Fruit fly (Drosophila melanogaster) whole organism, wandering third instar larva: ENCODE measurements around the gene Ref1.

Experiments used
- Abd-B ChIP-seq: fragments of >200 bp; optimal IDR thresholded peaks from 2 replicates; lab custom pipeline; 2017; ENCODE audit warnings: missing biosample characterization, missing genetic modification characterization
- CG32264 ChIP-seq: fragments of 200-800 bp; sonication (Bioruptor generic); optimal IDR thresholded peaks from 2 replicates; lab custom pipeline; 2016; ENCODE audit warnings: missing biosample characterization, missing genetic modification characterization
- CrebA ChIP-seq: fragments of 200-800 bp; sonication (Bioruptor generic); optimal IDR thresholded peaks from 2 replicates; lab custom pipeline; 2016; ENCODE audit warnings: missing biosample characterization, mild to moderate bottlenecking, missing genetic modification characterization, borderline replicate concordance
- Dfd ChIP-seq: fragments of >200 bp; optimal IDR thresholded peaks from 2 replicates; lab custom pipeline; 2017; ENCODE audit warnings: missing biosample characterization, missing genetic modification characterization
- Dif ChIP-seq: fragments of 200-275, 200-300 bp; sonication (Bioruptor generic); optimal IDR thresholded peaks from 2 replicates; lab custom pipeline; 2018; ENCODE audit warnings: missing biosample characterization, missing genetic modification characterization; ENCODE audit not compliant: partially characterized antibody
- GATAd ChIP-seq: sonication (Bioruptor generic); optimal IDR thresholded peaks from 2 replicates; lab custom pipeline; 2016; ENCODE audit warnings: missing biosample characterization, missing genetic modification characterization
- HLH106 ChIP-seq: fragments of 200-800 bp; optimal IDR thresholded peaks from 3 replicates; lab custom pipeline; 2019; ENCODE audit warnings: missing biosample characterization, mild to moderate bottlenecking, missing genetic modification characterization, moderate library complexity
- Hr83 ChIP-seq: fragments of 200-300 bp; sonication (Bioruptor generic); optimal IDR thresholded peaks from 2 replicates; lab custom pipeline; 2016; ENCODE audit warnings: missing biosample characterization, mild to moderate bottlenecking, missing genetic modification characterization, moderate library complexity; ENCODE audit not compliant: poor library complexity, severe bottlenecking
- Jra ChIP-seq: sonication (Bioruptor generic); optimal IDR thresholded peaks from 2 replicates; lab custom pipeline; 2016; ENCODE audit warnings: missing biosample characterization, missing genetic modification characterization
- Mio ChIP-seq: sonication (Bioruptor generic); optimal IDR thresholded peaks from 2 replicates; lab custom pipeline; 2016; ENCODE audit warnings: missing biosample characterization, missing genetic modification characterization
- Myc ChIP-seq: fragments of >200 bp; optimal IDR thresholded peaks from 2 replicates; lab custom pipeline; 2017
- N ChIP-seq: fragments of >200 bp; optimal IDR thresholded peaks from 2 replicates; lab custom pipeline; 2018; ENCODE audit warnings: missing biosample characterization, missing external identifiers, missing genetic modification characterization
- Rel ChIP-seq, 2 experiments: fragments of 200-800 bp; sonication (Bioruptor generic) in 1 of 2; optimal IDR thresholded peaks; 2 replicates in 1 of 2; 3 replicates in 1 of 2; lab custom pipeline; 2016 to 2019; ENCODE audit warnings: mild to moderate bottlenecking in 2 of 2, missing biosample characterization in 2 of 2, missing genetic modification characterization in 2 of 2, moderate library complexity in 1 of 2
- Sp1 ChIP-seq: fragments of 200-800 bp; sonication (Bioruptor generic); optimal IDR thresholded peaks from 3 replicates; lab custom pipeline; 2019; ENCODE audit warnings: missing biosample characterization, mild to moderate bottlenecking, missing genetic modification characterization, moderate library complexity
- Vsx2 ChIP-seq: fragments of 200-300, 225-300 bp; sonication (Bioruptor generic); optimal IDR thresholded peaks from 2 replicates; lab custom pipeline; 2018; ENCODE audit warnings: missing biosample characterization, missing genetic modification characterization; ENCODE audit not compliant: partially characterized antibody
- br ChIP-seq: fragments of 200-800 bp; sonication (Bioruptor generic); optimal IDR thresholded peaks from 2 replicates; lab custom pipeline; 2016; ENCODE audit warnings: missing biosample characterization, missing genetic modification characterization
- brk ChIP-seq: fragments of 200-800 bp; sonication (Bioruptor generic); optimal IDR thresholded peaks from 2 replicates; lab custom pipeline; 2016; ENCODE audit warnings: missing biosample characterization, mild to moderate bottlenecking, missing genetic modification characterization
- dl ChIP-seq, 2 experiments: fragments of 175-275, 200-275 bp in 1 of 2; fragments of 200-275 bp in 1 of 2; sonication (Bioruptor generic); optimal IDR thresholded peaks; lab custom pipeline; 2018; ENCODE audit warnings: mild to moderate bottlenecking in 2 of 2, missing biosample characterization in 2 of 2, missing genetic modification characterization in 2 of 2, moderate library complexity in 2 of 2; ENCODE audit not compliant: partially characterized antibody in 2 of 2, insufficient read depth in 1 of 2
- dsf ChIP-seq: sonication (Bioruptor generic); optimal IDR thresholded peaks from 2 replicates; lab custom pipeline; 2016; ENCODE audit warnings: missing biosample characterization, missing genetic modification characterization, borderline replicate concordance
- ey ChIP-seq: fragments of 200-800 bp; sonication (Bioruptor generic); optimal IDR thresholded peaks from 2 replicates; lab custom pipeline; 2016; ENCODE audit warnings: missing biosample characterization, missing genetic modification characterization
- foxo ChIP-seq, 2 experiments: fragments of 200-800 bp; sonication (Bioruptor generic); optimal IDR thresholded peaks; 2 replicates in 1 of 2; 3 replicates in 1 of 2; lab custom pipeline; 2016 to 2017; ENCODE audit warnings: missing biosample characterization in 2 of 2, missing genetic modification characterization in 2 of 2
- lola ChIP-seq: fragments of >200 bp; optimal IDR thresholded peaks from 2 replicates; lab custom pipeline; 2017; ENCODE audit warnings: missing biosample characterization, missing genetic modification characterization
- pan ChIP-seq: fragments of >200 bp; optimal IDR thresholded peaks from 2 replicates; lab custom pipeline; 2017
- psq ChIP-seq: fragments of 200-800 bp; sonication (Bioruptor generic); optimal IDR thresholded peaks from 3 replicates; lab custom pipeline; 2017; ENCODE audit warnings: missing biosample characterization, mild to moderate bottlenecking, missing genetic modification characterization, moderate library complexity
- rgr ChIP-seq: fragments of 200-800 bp; sonication (Bioruptor generic); optimal IDR thresholded peaks from 3 replicates; lab custom pipeline; 2016; ENCODE audit warnings: missing biosample characterization, mild to moderate bottlenecking, missing genetic modification characterization
- sage ChIP-seq: fragments of 200-800 bp; sonication (Bioruptor generic); optimal IDR thresholded peaks from 2 replicates; lab custom pipeline; 2016; ENCODE audit warnings: missing biosample characterization, mild to moderate bottlenecking, missing genetic modification characterization
- sv ChIP-seq: fragments of 200-800 bp; sonication (Bioruptor generic); optimal IDR thresholded peaks from 3 replicates; lab custom pipeline; 2016; ENCODE audit warnings: missing biosample characterization, missing genetic modification characterization
- tai ChIP-seq: sonication (Bioruptor generic); optimal IDR thresholded peaks from 2 replicates; lab custom pipeline; 2016; ENCODE audit warnings: missing biosample characterization, missing genetic modification characterization
- woc ChIP-seq: sonication (Bioruptor generic); optimal IDR thresholded peaks from 2 replicates; lab custom pipeline; 2016; ENCODE audit warnings: missing biosample characterization, mild to moderate bottlenecking, missing genetic modification characterization

Ref1 gene

DNA sequence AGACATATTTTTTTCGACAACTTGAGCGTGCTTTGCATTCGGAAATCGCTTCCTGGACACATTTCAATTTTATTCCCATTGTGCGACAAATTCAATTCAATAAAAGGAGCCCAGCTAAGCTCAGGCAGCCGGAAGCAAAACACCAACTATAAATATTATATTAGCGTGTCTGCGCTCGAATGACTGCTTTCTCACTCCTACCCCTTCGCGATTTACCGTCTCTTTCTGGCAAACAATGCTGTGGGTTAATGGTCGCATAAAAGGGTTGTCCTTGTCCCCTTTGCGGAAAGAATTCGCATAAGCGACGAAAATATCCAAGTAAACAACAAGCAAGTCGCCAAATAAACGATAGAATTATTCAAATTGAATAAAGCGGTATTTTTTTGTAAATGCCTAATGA is 24.1 kb upstream of the Ref1 start:
- TF ChIP-seq sv (GFP tag; lab: Kevin White, UChicago) (no peak), Myc (lab: Kevin White, UChicago) (no peak), Jra (GFP tag; lab: Kevin White, UChicago) (no peak)

- TF ChIP-seq CrebA (GFP tag; lab: Kevin White, UChicago) (no peak), CG32264 (no peak), sage (GFP tag; lab: Kevin White, UChicago) (peak; percentile 45), Dfd (GFP tag; lab: Kevin White, UChicago) (peak; percentile 23), sv (GFP tag; lab: Kevin White, UChicago) (no peak), Dif (peak; percentile 72), dl (GFP tag; optimal IDR thresholded peaks at IDR 0.05; lab: Kevin White, UChicago; ENCODE audit: insufficient read depth in 1 of 2, partially characterized antibody in 2 of 2) (peak in 1 of 2 experiments; percentile 79), psq (peak; percentile 23), tai (no peak), woc (GFP tag; lab: Kevin White, UChicago) (peak; percentile 2), pan (lab: Kevin White, UChicago) (no peak), Vsx2 (peak; percentile 11), Rel (GFP tag; optimal IDR thresholded peaks at IDR 0.05; lab: Kevin White, UChicago) (no peak), Rel (tag; optimal IDR thresholded peaks at IDR 0.05; lab: Kevin White, UChicago) (peak; percentile 0), Abd-B (GFP tag; lab: Kevin White, UChicago) (no peak), rgr (no peak)
Measured at dm6 chr3R:7102853-7103833, 23.0 kb upstream of the Ref1 start.

DNA sequence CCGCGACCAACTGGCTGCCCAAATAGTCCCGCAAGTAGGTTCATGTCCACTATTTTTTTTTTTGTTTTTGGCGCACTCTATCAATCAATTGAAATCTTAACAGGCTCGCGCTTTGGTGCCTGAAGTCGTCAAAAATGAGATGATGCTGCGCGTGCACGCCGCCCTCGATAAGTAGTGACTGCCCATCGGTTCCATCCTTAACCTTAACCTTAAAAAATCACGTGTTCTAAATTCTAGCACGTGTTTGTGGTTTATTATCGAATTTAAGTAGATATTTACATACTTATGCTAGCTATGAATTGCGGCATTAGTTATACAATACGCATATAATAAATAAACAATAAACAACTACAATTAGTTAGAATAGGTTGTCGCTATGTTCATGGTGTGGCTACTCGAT is 14.2 kb upstream of the Ref1 start:
- TF ChIP-seq Myc (lab: Kevin White, UChicago) = peak; percentile 52
- TF ChIP-seq psq = no peak

dm6 chr3R:7093592-7093991 is 13.4 kb upstream of the Ref1 start:
- peak; percentile 46 for TF ChIP-seq HLH106 (tag; lab: Kevin White, UChicago)
- peak; percentile 10 for TF ChIP-seq woc (GFP tag; lab: Kevin White, UChicago)
- TF ChIP-seq Hr83 = peak; percentile 11
- TF ChIP-seq br (GFP tag; lab: Kevin White, UChicago) = no peak
- peak in 1 of 2 experiments; percentile 18 for TF ChIP-seq foxo (GFP tag; optimal IDR thresholded peaks at IDR 0.05; lab: Kevin White, UChicago)
- TF ChIP-seq Myc (lab: Kevin White, UChicago) = no peak
- no peak for TF ChIP-seq GATAd
- TF ChIP-seq brk (GFP tag; lab: Kevin White, UChicago) = peak; percentile 8
- TF ChIP-seq ey (GFP tag; lab: Kevin White, UChicago) = peak; percentile 9
- TF ChIP-seq Sp1 = no peak
- no peak for TF ChIP-seq lola (GFP tag; lab: Kevin White, UChicago)
- no peak for TF ChIP-seq Mio (GFP tag; lab: Kevin White, UChicago)
- TF ChIP-seq pan (lab: Kevin White, UChicago) = no peak
- no peak for TF ChIP-seq rgr
- no peak for TF ChIP-seq Dif
- no peak for TF ChIP-seq sage (GFP tag; lab: Kevin White, UChicago)

DNA sequence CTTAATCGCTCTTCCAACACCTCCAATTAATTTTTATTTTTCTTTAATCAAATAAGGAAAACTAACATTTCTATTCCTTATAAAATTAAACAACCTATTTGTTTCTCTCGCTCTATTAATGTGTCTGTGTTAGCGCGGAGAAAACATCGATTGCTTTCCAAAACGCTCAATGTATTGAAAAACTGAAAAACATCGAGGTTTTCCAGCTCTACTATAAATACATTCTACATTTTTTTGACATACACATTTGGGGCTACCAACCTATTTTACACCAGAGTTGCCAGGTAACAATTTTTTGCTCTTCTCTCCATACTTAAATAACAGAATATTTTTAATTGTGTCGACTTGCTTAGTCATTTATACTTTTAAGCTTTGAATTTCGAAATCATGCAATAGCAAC is 11.7 kb upstream of the Ref1 start:
- TF ChIP-seq HLH106 (tag; lab: Kevin White, UChicago) (no peak), pan (lab: Kevin White, UChicago) (no peak), N (GFP tag; lab: Kevin White, UChicago) (no peak), lola (GFP tag; lab: Kevin White, UChicago) (no peak), CrebA (GFP tag; lab: Kevin White, UChicago) (no peak), dsf (GFP tag; lab: Kevin White, UChicago) (no peak), Mio (GFP tag; lab: Kevin White, UChicago) (no peak), Dfd (GFP tag; lab: Kevin White, UChicago) (no peak), GATAd (no peak), ey (GFP tag; lab: Kevin White, UChicago) (no peak)
